Worm (Caenorhabditis elegans): ENCODE results near the gene ZK856.16.

DNA sequence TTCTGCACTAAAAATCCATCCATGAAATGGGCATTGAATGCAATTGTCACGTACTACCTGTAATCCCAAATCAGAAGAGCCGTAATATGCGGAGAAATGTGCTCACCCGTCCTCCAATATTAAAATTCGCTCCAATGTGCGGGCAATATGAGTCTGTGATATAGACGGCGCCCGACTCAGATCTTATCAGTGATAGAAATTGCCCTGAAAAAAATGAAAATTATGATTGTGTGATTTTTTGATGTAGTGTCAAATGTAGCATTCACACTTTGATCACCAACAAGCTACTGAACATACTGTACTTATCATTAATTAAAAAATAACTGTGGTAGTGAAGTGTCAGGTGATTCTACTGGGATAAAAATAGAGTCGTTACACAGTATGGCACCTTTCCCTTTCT lies 19.2 kb upstream of the ZK856.16 start:
- TF ChIP-seq dao-5 (tag; optimal IDR thresholded peaks at IDR 0.05) (no peak), W03F9.2 (tag; optimal IDR thresholded peaks at IDR 0.05) (no peak)

Measured in whole organism, L4/young adult.